Worm (Caenorhabditis elegans): ENCODE measurements around the gene srb-16.

Gene srb-16

ce11 chrII:5184661-5185545 lies 34.2 kb upstream of the srb-16 start (continued):
- TF ChIP-seq hlh-11 (tag; optimal IDR thresholded peaks at IDR 0.05) (peak; percentile 64), unc-39 (tag; optimal IDR thresholded peaks at IDR 0.05) (no peak), daf-8 (GFP tag; IDR thresholded peaks at IDR 0.05) (no peak), pha-4 (GFP tag; IDR thresholded peaks at IDR 0.05) (0 out of 2 replicates have a peak, but pooled peaks have one; percentile 28), pha-4 (tag; optimal IDR thresholded peaks at IDR 0.05) (no peak), ZK546.5 (tag; optimal IDR thresholded peaks at IDR 0.05) (no peak), mes-2 (tag; optimal IDR thresholded peaks at IDR 0.05; ENCODE audit: poor library complexity, severe bottlenecking) (peak; percentile 20), vab-7 (GFP tag; IDR thresholded peaks at IDR 0.05) (no peak), php-3 (GFP tag; IDR thresholded peaks at IDR 0.05) (peak; percentile 92), snpc-1.2 (GFP tag; IDR thresholded peaks at IDR 0.05) (no peak), nhr-102 (tag; optimal IDR thresholded peaks at IDR 0.05) (peak; percentile 51), ceh-82 (tag; optimal IDR thresholded peaks at IDR 0.05) (no peak), F37D6.2 (tag; optimal IDR thresholded peaks at IDR 0.05) (no peak)

ce11 chrII:5183207-5183606 lies 32.5 kb upstream of the srb-16 start:
- TF ChIP-seq mxl-2 (GFP tag; conservative IDR thresholded peaks at IDR 0.05) = no peak
- no peak for TF ChIP-seq gei-8 (GFP tag; optimal IDR thresholded peaks at IDR 0.05)
- TF ChIP-seq lsy-2 (tag; optimal IDR thresholded peaks at IDR 0.05) = no peak
- TF ChIP-seq arid-1 (GFP tag; conservative IDR thresholded peaks at IDR 0.05) = no peak
- no peak for TF ChIP-seq ceh-20 (GFP tag; IDR thresholded peaks at IDR 0.05)
- no peak for TF ChIP-seq cey-2 (tag; optimal IDR thresholded peaks at IDR 0.05; ENCODE audit: borderline replicate concordance, insufficient read depth)
- no peak for TF ChIP-seq mep-1 (tag; optimal IDR thresholded peaks at IDR 0.05)
- TF ChIP-seq mxl-3 (GFP tag; optimal IDR thresholded peaks at IDR 0.05) = no peak
- TF ChIP-seq spr-1 (tag; optimal IDR thresholded peaks at IDR 0.05) = no peak
- no peak for TF ChIP-seq nhr-76 (tag; optimal IDR thresholded peaks at IDR 0.05)
- TF ChIP-seq Y48G9A.11 (GFP tag; IDR thresholded peaks at IDR 0.05) = no peak
- TF ChIP-seq mes-2 (tag; optimal IDR thresholded peaks at IDR 0.05; ENCODE audit: poor library complexity, severe bottlenecking) = no peak
- TF ChIP-seq php-3 (GFP tag; IDR thresholded peaks at IDR 0.05) = no peak
- no peak for TF ChIP-seq jun-1 (tag; optimal IDR thresholded peaks at IDR 0.05)
- no peak for TF ChIP-seq sdz-12 (GFP tag; optimal IDR thresholded peaks at IDR 0.05)
- no peak for TF ChIP-seq ztf-11 (tag; optimal IDR thresholded peaks at IDR 0.05)
- TF ChIP-seq duxl-1 (tag; optimal IDR thresholded peaks at IDR 0.05; ENCODE audit: poor library complexity) = no peak
- no peak for TF ChIP-seq lim-7 (GFP tag; IDR thresholded peaks at IDR 0.05)
- TF ChIP-seq lin-1 (GFP tag; IDR thresholded peaks at IDR 0.05) = no peak

ce11 chrII:5182451-5182850 lies 31.7 kb upstream of the srb-16 start:
- TF ChIP-seq Y75B8A.6 (GFP tag; IDR thresholded peaks at IDR 0.05) (no peak), F44E2.7 (GFP tag; IDR thresholded peaks at IDR 0.05) (no peak), dve-1 (tag; optimal IDR thresholded peaks at IDR 0.05; ENCODE audit: insufficient read depth) (peak; percentile 78), ceh-62 (tag; optimal IDR thresholded peaks at IDR 0.05) (no peak), mxl-2 (GFP tag; conservative IDR thresholded peaks at IDR 0.05) (peak; percentile 57; the same call in 1 of the 2 replicates), nhr-102 (tag; optimal IDR thresholded peaks at IDR 0.05) (peak; percentile 68), attf-4 (tag; optimal IDR thresholded peaks at IDR 0.05) (no peak), snpc-1.2 (GFP tag; IDR thresholded peaks at IDR 0.05) (no peak), nhr-25 (tag; optimal IDR thresholded peaks at IDR 0.05; ENCODE audit: borderline replicate concordance, insufficient read depth) (peak; percentile 49), unc-62 (GFP tag; optimal IDR thresholded peaks at IDR 0.05 in 1 of 2) (peak in 1 of 2 experiments; percentile 67), unc-62 (tag; optimal IDR thresholded peaks at IDR 0.05) (no peak), set-16 (GFP tag; IDR thresholded peaks at IDR 0.05) (peak; percentile 29; the same call in 1 of the 2 replicates), rbr-2 (tag; optimal IDR thresholded peaks at IDR 0.05) (peak; percentile 49), ceh-44 (GFP tag; IDR thresholded peaks at IDR 0.05) (no peak), zfp-2 (tag; optimal IDR thresholded peaks at IDR 0.05) (no peak), nhr-10 (tag; optimal IDR thresholded peaks at IDR 0.05) (peak; percentile 20), Y5F2A.4 (GFP tag; optimal IDR thresholded peaks at IDR 0.05) (no peak), nhr-6 (tag; optimal IDR thresholded peaks at IDR 0.05) (peak; percentile 42), lin-29 (GFP tag; IDR thresholded peaks at IDR 0.05) (no peak), lin-1 (GFP tag; IDR thresholded peaks at IDR 0.05) (peak; percentile 71; the same call in 1 of the 2 replicates), tra-1 (GFP tag; IDR thresholded peaks at IDR 0.05) (peak; percentile 83)

All from whole organism, L4 larva.